Fruit fly (Drosophila melanogaster) whole organism, adult: ENCODE results near the gene CG46509.
"Not testable (repeated sequence)": the region's sequence is repeated elsewhere in the genome, so short reads cannot be mapped to it uniquely, and the experiment has no call there.

ENCODE experiments used
- CG14711 ChIP-seq: fragments of 200-800 bp; sonication (Bioruptor generic); optimal IDR thresholded peaks from 2 replicates; lab custom pipeline; 2018; ENCODE audit warnings: missing biosample characterization, mild to moderate bottlenecking, missing genetic modification characterization, moderate library complexity
- CG1620 ChIP-seq: fragments of 200-800 bp; sonication (Bioruptor generic); optimal IDR thresholded peaks from 2 replicates; lab custom pipeline; 2016; ENCODE audit warnings: missing biosample characterization, missing genetic modification characterization
- CG5204 ChIP-seq: fragments of 200-800 bp; sonication (Bioruptor generic); optimal IDR thresholded peaks from 2 replicates; lab custom pipeline; 2016; ENCODE audit warnings: missing biosample characterization, missing genetic modification characterization
- Crg-1 ChIP-seq: fragments of 200-800 bp; sonication (Bioruptor generic); optimal IDR thresholded peaks from 2 replicates; lab custom pipeline; 2016; ENCODE audit warnings: missing biosample characterization, missing genetic modification characterization
- Hr96 ChIP-seq: fragments of 200-800 bp; sonication (Bioruptor generic); optimal IDR thresholded peaks from 2 replicates; lab custom pipeline; 2016; ENCODE audit warnings: missing biosample characterization, missing genetic modification characterization
- cic ChIP-seq: fragments of 200-800 bp; sonication (Bioruptor generic); optimal IDR thresholded peaks from 2 replicates; lab custom pipeline; 2017; ENCODE audit warnings: missing biosample characterization, mild to moderate bottlenecking, missing genetic modification characterization, moderate library complexity
- cnc ChIP-seq, 2 experiments: fragments of >200 bp; optimal IDR thresholded peaks; 2 replicates each; lab custom pipeline; 2017
- kay ChIP-seq: fragments of 200-800 bp; sonication (Bioruptor generic); peaks from one replicate; lab custom pipeline; 2016; ENCODE audit warnings: missing biosample characterization, missing genetic modification characterization, borderline replicate concordance
- ovo ChIP-seq: fragments of 200-800 bp; sonication (Bioruptor generic); optimal IDR thresholded peaks from 2 replicates; lab custom pipeline; 2016; ENCODE audit warnings: missing biosample characterization, missing genetic modification characterization

DNA sequence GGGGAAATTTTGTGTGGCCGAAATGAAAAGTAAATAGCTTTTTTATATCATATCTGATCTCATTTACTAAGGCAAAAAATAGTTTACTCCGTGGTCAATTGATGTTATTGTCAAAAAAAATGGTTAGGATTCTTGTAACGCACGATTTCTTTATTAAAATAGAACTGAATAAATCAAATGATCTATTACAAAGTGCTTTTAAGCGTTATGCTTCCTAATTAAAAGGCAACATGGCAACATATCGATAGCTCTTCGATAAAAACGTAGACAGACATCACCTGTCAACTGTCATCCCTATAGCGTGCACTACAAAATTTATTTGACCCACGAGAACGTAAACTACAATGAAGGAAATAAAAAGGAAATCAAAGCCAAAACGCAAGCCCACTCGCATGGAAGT is 29.4 kb downstream of the CG46509 start, which contains the start of gene CG46515:
- TF ChIP-seq cnc (optimal IDR thresholded peaks at IDR 0.05; lab: Kevin White, UChicago); cic; CG1620 (GFP tag; lab: Kevin White, UChicago); Crg-1 (GFP tag; lab: Kevin White, UChicago); Hr96 (GFP tag; lab: Kevin White, UChicago); kay; CG5204 (GFP tag; lab: Kevin White, UChicago); ovo (GFP tag; lab: Kevin White, UChicago); CG14711 (tag; lab: Kevin White, UChicago): not testable (repeated sequence)
